Fruit fly (Drosophila melanogaster): ENCODE data around the gene CG32808.

- TF ChIP-seq Gsc (GFP tag; IDR thresholded peaks at IDR 0.05), result no peak
- TF ChIP-seq Rfx (GFP tag; IDR thresholded peaks at IDR 0.05), result no peak
- TF ChIP-seq gt (GFP tag; IDR thresholded peaks at IDR 0.05), result no peak
- TF ChIP-seq CG6272 (GFP tag; IDR thresholded peaks at IDR 0.05), result no peak
- no peak for TF ChIP-seq ttk (GFP tag; IDR thresholded peaks at IDR 0.05)
- TF ChIP-seq Oaz (GFP tag; IDR thresholded peaks at IDR 0.05), result no peak
- no peak for TF ChIP-seq BtbVII (GFP tag; optimal IDR thresholded peaks at IDR 0.05)
- no peak for TF ChIP-seq Xrp1 (GFP tag; IDR thresholded peaks at IDR 0.05)
Measured at dm6 chrX:1452130-1452529, 17.5 kb downstream of the CG32808 start, which contains the start of gene Gr2a.
